Fruit fly (Drosophila melanogaster) Kc167 (cell line): Measurements from ENCODE around the gene Rexo5.

Source experiments
- Myc ChIP-seq: fragments of >200 bp; optimal IDR thresholded peaks from 2 replicates; lab custom pipeline; 2017; ENCODE audit warnings: missing external identifiers
- insv ChIP-seq: fragments of >200 bp; optimal IDR thresholded peaks from 3 replicates; lab custom pipeline; 2018; ENCODE audit warnings: missing external identifiers

dm6 chr3L:6589429-6590062, 13.9 kb upstream of the Rexo5 start, which contains the start of gene jv:
- TF ChIP-seq Myc (no peak), insv (lab: Kevin White, UChicago) (no peak)
